Fruit fly (Drosophila melanogaster) whole organism, embryonic: ENCODE measurements around the gene Rpn11.
A peak's percentile ranks its signal among the peaks of the same experiment; 100 is the strongest.

Experiments used
- Bgb ChIP-seq: fragments of 200-800 bp; sonication (Bioruptor generic); IDR thresholded peaks from 2 replicates; pipeline ENCODE4 v1.3.6; 2022; ENCODE audit warnings: missing biosample characterization, missing genetic modification characterization; ENCODE audit not compliant: partially characterized antibody
- BtbVII ChIP-seq: fragments of 200-800 bp; sonication (Bioruptor generic); optimal IDR thresholded peaks from 3 replicates; lab custom pipeline; 2017; ENCODE audit warnings: missing biosample characterization, mild to moderate bottlenecking, missing genetic modification characterization
- CG10565 ChIP-seq: fragments of 200-800 bp; sonication (Bioruptor generic); optimal IDR thresholded peaks from 3 replicates; lab custom pipeline; 2016; ENCODE audit warnings: missing biosample characterization, mild to moderate bottlenecking, missing genetic modification characterization
- CG10979 ChIP-seq: fragments of 200-800 bp; sonication (Bioruptor generic); optimal IDR thresholded peaks from 2 replicates; lab custom pipeline; 2018; ENCODE audit warnings: missing biosample characterization, mild to moderate bottlenecking, missing genetic modification characterization, moderate library complexity
- CG12659 ChIP-seq: fragments of 200-800 bp; sonication (Bioruptor generic); optimal IDR thresholded peaks from 3 replicates; lab custom pipeline; 2017; ENCODE audit warnings: mild to moderate bottlenecking, missing biosample characterization, missing genetic modification reagents, missing genetic modification characterization
- CG14050 ChIP-seq: fragments of 200-800 bp; sonication (Bioruptor generic); IDR thresholded peaks from 3 replicates; pipeline ENCODE4 v1.3.6; 2022; ENCODE audit warnings: missing biosample characterization, missing genetic modification characterization
- CG2116 ChIP-seq: fragments of 200-800 bp; sonication (Bioruptor generic); optimal IDR thresholded peaks from 3 replicates; lab custom pipeline; 2018; ENCODE audit warnings: missing biosample characterization, mild to moderate bottlenecking, missing genetic modification characterization
- CG31224 ChIP-seq: fragments of 200-800 bp; sonication (Bioruptor generic); IDR thresholded peaks from 2 replicates; pipeline ENCODE4 v1.3.6; 2022; ENCODE audit warnings: missing biosample characterization, missing genetic modification characterization
- CG31365 ChIP-seq: fragments of 200-800 bp; sonication (Bioruptor generic); optimal IDR thresholded peaks from 2 replicates; lab custom pipeline; 2018; ENCODE audit warnings: missing biosample characterization, mild to moderate bottlenecking, missing genetic modification characterization
- CG31441 ChIP-seq: fragments of 200-800 bp; sonication (Bioruptor generic); IDR thresholded peaks from 2 replicates; pipeline ENCODE4 v1.3.6; 2022; ENCODE audit warnings: missing biosample characterization, missing genetic modification characterization
- CG34224 ChIP-seq: fragments of 200-800 bp; sonication (Bioruptor generic); IDR thresholded peaks from 3 replicates; pipeline ENCODE4 v1.3.6; 2022; ENCODE audit warnings: missing biosample characterization, missing genetic modification characterization; ENCODE audit not compliant: partially characterized antibody
- CG5953 ChIP-seq: fragments of 200-800 bp; sonication (Bioruptor generic); IDR thresholded peaks from 2 replicates; pipeline ENCODE4 v1.3.6; 2022; ENCODE audit warnings: missing biosample characterization, missing genetic modification characterization
- CG7963 ChIP-seq: fragments of 200-800 bp; sonication (Bioruptor generic); IDR thresholded peaks from 3 replicates; pipeline ENCODE4 v1.3.6; 2022; ENCODE audit warnings: missing biosample characterization, missing genetic modification characterization; ENCODE audit not compliant: partially characterized antibody
- CG9797 ChIP-seq: fragments of 200-800 bp; sonication (Bioruptor generic); optimal IDR thresholded peaks from 3 replicates; lab custom pipeline; 2018; ENCODE audit warnings: missing biosample characterization, mild to moderate bottlenecking, missing genetic modification characterization
- Dll ChIP-seq: fragments of 200-800 bp; sonication (Bioruptor generic); IDR thresholded peaks from 4 replicates; pipeline ENCODE4 v1.3.6; 2022; ENCODE audit warnings: missing biosample characterization, missing genetic modification characterization; ENCODE audit not compliant: partially characterized antibody
- Dp ChIP-seq: fragments of 200-800 bp; sonication (Bioruptor generic); optimal IDR thresholded peaks from 2 replicates; lab custom pipeline; 2018; ENCODE audit warnings: missing biosample characterization, mild to moderate bottlenecking, missing genetic modification characterization, moderate library complexity
- E2f2 ChIP-seq: fragments of 200-800 bp; sonication (Bioruptor generic); IDR thresholded peaks from 2 replicates; pipeline ENCODE4 v1.3.6; 2022; ENCODE audit warnings: missing biosample characterization, missing genetic modification characterization
- HLH4C ChIP-seq: fragments of 200-800 bp; sonication (Bioruptor generic); IDR thresholded peaks from 3 replicates; pipeline ENCODE4 v1.3.6; 2022; ENCODE audit warnings: missing biosample characterization, missing genetic modification characterization; ENCODE audit not compliant: partially characterized antibody
- HmgD ChIP-seq: fragments of 200-800 bp; sonication (Bioruptor generic); optimal IDR thresholded peaks from 3 replicates; lab custom pipeline; 2016; ENCODE audit warnings: missing biosample characterization, missing genetic modification characterization
- MESR4 ChIP-seq: fragments of 200-800 bp; sonication (Bioruptor generic); optimal IDR thresholded peaks from 2 replicates; lab custom pipeline; 2018; ENCODE audit warnings: missing biosample characterization, mild to moderate bottlenecking, missing genetic modification characterization, moderate library complexity
- Med ChIP-seq: fragments of 200-800 bp; sonication (Bioruptor generic); peaks from one replicate; lab custom pipeline; 2016; ENCODE audit warnings: missing biosample characterization, missing genetic modification characterization, mild to moderate bottlenecking, inconsistent platforms, moderate library complexity
- NFAT ChIP-seq: fragments of 200-800 bp; sonication (Bioruptor generic); IDR thresholded peaks from 2 replicates; pipeline ENCODE4 v1.3.6; 2022; ENCODE audit warnings: missing biosample characterization, missing genetic modification characterization
- Opbp ChIP-seq: fragments of 200-800 bp; sonication (Bioruptor generic); IDR thresholded peaks from 3 replicates; pipeline ENCODE4 v1.3.6; 2022; ENCODE audit warnings: missing biosample characterization, missing genetic modification characterization; ENCODE audit not compliant: partially characterized antibody
- Scr ChIP-seq: fragments of 200-800 bp; sonication (Bioruptor generic); IDR thresholded peaks from 2 replicates; pipeline ENCODE4 v1.3.6; 2022; ENCODE audit warnings: missing biosample characterization, missing genetic modification characterization; ENCODE audit not compliant: partially characterized antibody
- amos ChIP-seq: fragments of 200-800 bp; sonication (Bioruptor generic); IDR thresholded peaks from 2 replicates; pipeline ENCODE4 v1.3.6; 2022; ENCODE audit warnings: missing biosample characterization, missing genetic modification characterization; ENCODE audit not compliant: partially characterized antibody
- ato ChIP-seq: fragments of 200-800 bp; sonication (Bioruptor generic); IDR thresholded peaks from 2 replicates; pipeline ENCODE4 v1.3.6; 2022; ENCODE audit warnings: missing biosample characterization, missing genetic modification characterization; ENCODE audit not compliant: partially characterized antibody
- cad ChIP-seq: fragments of >200 bp; optimal IDR thresholded peaks from 2 replicates; lab custom pipeline; 2017; ENCODE audit warnings: missing biosample characterization, missing genetic modification characterization
- chinmo ChIP-seq: fragments of 200-800 bp; sonication (Bioruptor generic); IDR thresholded peaks from 4 replicates; pipeline ENCODE4 v1.3.6; 2022; ENCODE audit warnings: missing biosample characterization, missing genetic modification characterization; ENCODE audit not compliant: partially characterized antibody
- dmrt99B ChIP-seq: fragments of 200-800 bp; sonication (Bioruptor generic); optimal IDR thresholded peaks from 2 replicates; lab custom pipeline; 2018; ENCODE audit warnings: missing biosample characterization, mild to moderate bottlenecking, missing genetic modification characterization, moderate library complexity
- en ChIP-seq: fragments of 200-800 bp; sonication (Bioruptor generic); optimal IDR thresholded peaks from 2 replicates; lab custom pipeline; 2016; ENCODE audit warnings: missing biosample characterization, missing genetic modification characterization
- gfzf ChIP-seq: fragments of 200-800 bp; sonication (Bioruptor generic); optimal IDR thresholded peaks from 2 replicates; lab custom pipeline; 2016; ENCODE audit warnings: missing biosample characterization, mild to moderate bottlenecking, missing genetic modification characterization, moderate library complexity
- ham ChIP-seq: fragments of 200-800 bp; sonication (Bioruptor generic); IDR thresholded peaks from 2 replicates; pipeline ENCODE4 v1.3.6; 2022; ENCODE audit warnings: missing biosample characterization, missing genetic modification characterization
- knrl ChIP-seq: fragments of 200-800 bp; sonication (Bioruptor generic); IDR thresholded peaks from 3 replicates; pipeline ENCODE4 v1.3.6; 2022; ENCODE audit warnings: missing biosample characterization, missing genetic modification characterization; ENCODE audit not compliant: partially characterized antibody
- lilli ChIP-seq: fragments of 200-800 bp; sonication (Bioruptor generic); optimal IDR thresholded peaks from 3 replicates; lab custom pipeline; 2016; ENCODE audit warnings: missing biosample characterization, missing genetic modification characterization
- lmd ChIP-seq: fragments of 200-800 bp; sonication (Bioruptor generic); IDR thresholded peaks from 2 replicates; pipeline ENCODE4 v1.3.6; 2022; ENCODE audit warnings: missing biosample characterization, missing genetic modification characterization
- mirr ChIP-seq: fragments of 200-800 bp; sonication (Bioruptor generic); optimal IDR thresholded peaks from 3 replicates; lab custom pipeline; 2018; ENCODE audit warnings: missing biosample characterization, mild to moderate bottlenecking, missing genetic modification characterization
- pan ChIP-seq, 4 experiments: fragments of >200 bp in 3 of 4; fragments of 200-800 bp in 1 of 4; sonication (Bioruptor generic) in 1 of 4; optimal IDR thresholded peaks in 3 of 4; IDR thresholded peaks in 1 of 4; 2 replicates each; pipeline versions ENCODE4 v1.3.6 to Lab custom; 2017 to 2022; ENCODE audit warnings: missing biosample characterization in 2 of 4, missing genetic modification characterization in 2 of 4, mixed read lengths in 1 of 4
- pb ChIP-seq: fragments of 200-800 bp; sonication (Bioruptor generic); optimal IDR thresholded peaks from 3 replicates; lab custom pipeline; 2016; ENCODE audit warnings: missing biosample characterization, missing genetic modification characterization
- prd ChIP-seq, 3 experiments: fragments of >200 bp in 2 of 3; fragments of 200-800 bp in 1 of 3; sonication (Bioruptor generic) in 1 of 3; optimal IDR thresholded peaks in 2 of 3; IDR thresholded peaks in 1 of 3; 2 replicates in 2 of 3; 3 replicates in 1 of 3; pipeline versions ENCODE4 v1.3.6 to Lab custom; 2017 to 2022; ENCODE audit warnings: missing biosample characterization in 1 of 3, missing genetic modification characterization in 1 of 3
- pros ChIP-seq: fragments of 200-800 bp; sonication (Bioruptor generic); optimal IDR thresholded peaks from 3 replicates; lab custom pipeline; 2019; ENCODE audit warnings: missing biosample characterization, mild to moderate bottlenecking, missing genetic modification characterization, moderate library complexity
- slou ChIP-seq: fragments of 200-800 bp; sonication (Bioruptor generic); optimal IDR thresholded peaks from 3 replicates; lab custom pipeline; 2016; ENCODE audit warnings: missing biosample characterization, missing genetic modification characterization
- sna ChIP-seq: fragments of 200-800 bp; sonication (Bioruptor generic); IDR thresholded peaks from 2 replicates; pipeline ENCODE4 v1.3.6; 2022; ENCODE audit warnings: missing biosample characterization, missing genetic modification characterization; ENCODE audit not compliant: partially characterized antibody
- so ChIP-seq: fragments of 200-800 bp; sonication (Bioruptor generic); IDR thresholded peaks from 3 replicates; pipeline ENCODE4 v1.3.6; 2022; ENCODE audit warnings: missing biosample characterization, missing genetic modification characterization
- zen2 ChIP-seq: fragments of 200-800 bp; sonication (Bioruptor generic); IDR thresholded peaks from 3 replicates; pipeline ENCODE4 v1.3.6; 2022; ENCODE audit warnings: missing biosample characterization, missing genetic modification characterization; ENCODE audit not compliant: partially characterized antibody

Gene Rpn11

DNA sequence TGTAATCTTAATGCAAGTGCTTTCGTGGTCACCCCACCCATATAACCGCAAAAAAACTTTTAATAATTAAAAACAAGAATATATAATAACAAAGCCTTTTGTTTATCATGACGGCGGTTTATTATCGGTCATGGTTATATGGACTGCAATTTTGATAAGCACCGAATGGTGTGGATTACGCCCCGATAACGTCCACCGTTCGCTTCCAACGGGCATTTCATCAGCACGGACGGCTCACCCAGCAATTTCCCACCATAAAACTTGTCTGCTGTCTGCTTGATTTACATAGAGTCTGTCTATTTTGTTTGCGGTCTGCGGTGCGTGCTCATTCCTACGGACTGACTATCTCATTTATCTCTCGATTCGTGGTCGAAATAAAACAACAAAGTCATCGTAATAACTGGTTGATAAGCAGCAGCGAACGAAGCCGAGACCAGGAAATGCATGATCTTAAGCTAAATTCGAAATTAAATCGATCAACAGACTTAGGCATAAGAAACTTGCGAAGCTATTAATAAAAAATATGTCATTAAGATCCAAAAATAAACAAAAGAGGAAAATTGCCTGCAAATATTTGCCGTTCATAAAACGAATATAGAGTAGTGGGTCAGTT, 35.9 kb upstream of the Rpn11 start (continued):
- TF ChIP-seq CG10565 (GFP tag; lab: Kevin White, UChicago): no peak
- peak; percentile 65 for TF ChIP-seq mirr
- no peak for TF ChIP-seq so (GFP tag; lab: Robert Waterston, UW)
- TF ChIP-seq cad (GFP tag; lab: Kevin White, UChicago): no peak
- TF ChIP-seq HmgD (GFP tag; lab: Kevin White, UChicago): no peak
- no peak for TF ChIP-seq lilli (GFP tag; lab: Kevin White, UChicago)
- no peak for TF ChIP-seq slou (GFP tag; lab: Kevin White, UChicago)

DNA sequence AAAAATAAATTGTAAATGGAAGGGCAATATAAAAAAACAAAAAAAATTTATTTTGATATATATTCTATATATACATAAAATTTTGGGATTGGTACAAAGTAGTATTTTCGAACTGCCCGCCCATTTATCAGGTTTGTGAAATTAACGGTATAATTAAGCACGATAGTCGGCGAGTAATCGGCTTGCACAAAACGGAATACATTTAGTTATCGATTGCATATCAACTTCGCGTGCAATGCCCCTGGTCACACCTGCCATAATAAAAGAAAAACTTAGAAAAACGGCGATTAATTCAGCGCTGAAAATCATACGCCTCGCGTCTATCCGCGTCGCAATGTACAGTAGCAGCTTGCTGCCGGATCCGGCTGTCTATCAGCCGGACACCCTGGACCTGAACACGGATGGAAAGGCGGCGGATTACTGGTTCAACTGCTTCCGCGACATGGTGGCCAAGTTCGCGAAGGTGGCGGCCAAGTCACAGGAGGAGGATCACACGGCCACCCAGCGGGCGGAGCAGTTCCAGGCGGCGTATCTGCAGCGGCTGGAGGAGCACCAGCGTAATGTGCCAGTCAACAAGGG, 34.3 kb upstream of the Rpn11 start, which contains the start of gene CG5828:
Gene CG5828, plus strand, starts transcription at position 205 of the 579 bp plus-strand sequence.
- TF ChIP-seq prd (optimal IDR thresholded peaks at IDR 0.05; lab: Kevin White, UChicago) (no peak), prd (GFP tag; IDR thresholded peaks at IDR 0.05; lab: Robert Waterston, UW) (no peak), CG14050 (GFP tag; lab: Robert Waterston, UW) (no peak), sna (GFP tag; lab: Robert Waterston, UW) (peak; percentile 55), Bgb (peak; percentile 64), BtbVII (GFP tag; lab: Kevin White, UChicago) (no peak), CG31365 (no peak), CG9797 (GFP tag; lab: Kevin White, UChicago) (peak; percentile 63), NFAT (GFP tag; lab: Robert Waterston, UW) (no peak), lmd (GFP tag; lab: Robert Waterston, UW) (no peak), ham (GFP tag; lab: Robert Waterston, UW) (no peak), amos (GFP tag; lab: Robert Waterston, UW) (peak; percentile 73), zen2 (GFP tag; lab: Robert Waterston, UW) (peak; percentile 44; the same call in 1 of the 3 replicates), CG10979 (no peak), CG12659 (GFP tag; lab: Kevin White, UChicago) (peak; percentile 47), CG7963 (GFP tag; lab: Robert Waterston, UW) (peak; percentile 70), en (no peak), chinmo (GFP tag; lab: Robert Waterston, UW) (no peak), ato (0 out of 2 replicates have a peak, but pooled peaks have one; percentile 13), dmrt99B (tag; lab: Kevin White, UChicago) (no peak), E2f2 (peak; percentile 45; the same call in 1 of the 2 replicates), pan (optimal IDR thresholded peaks at IDR 0.05; lab: Kevin White, UChicago) (no peak), pan (GFP tag; optimal IDR thresholded peaks at IDR 0.05 in 1 of 2, IDR thresholded peaks at IDR 0.05 in 1 of 2) (no peak), Dll (GFP tag; lab: Robert Waterston, UW) (peak; percentile 74; the same call in 3 of the 4 replicates), gfzf (GFP tag; lab: Kevin White, UChicago) (peak; percentile 61), CG5953 (no peak), pb (no peak), knrl (peak; percentile 71; the same call in 2 of the 3 replicates), Med (GFP tag; lab: Kevin White, UChicago) (peak; percentile 86), CG31441 (peak; percentile 15; the same call in 1 of the 2 replicates), pros (GFP tag; lab: Kevin White, UChicago) (no peak), Opbp (GFP tag; lab: Robert Waterston, UW) (peak; percentile 77), MESR4 (GFP tag; lab: Kevin White, UChicago) (peak; percentile 79), CG34224 (GFP tag; lab: Robert Waterston, UW) (peak; percentile 65), CG2116 (peak; percentile 85), Dp (peak; percentile 52), HLH4C (peak; percentile 70), CG31224 (no peak), Scr (peak; percentile 79)
